Fruit fly (Drosophila melanogaster) whole organism, embryonic: ENCODE measurements around the gene Tom40.

Experiments
- CG11085 ChIP-seq: fragments of 200-800 bp; sonication (Bioruptor generic); IDR thresholded peaks from 2 replicates; pipeline ENCODE4 v1.3.6; 2022; ENCODE audit warnings: missing biosample characterization, missing genetic modification characterization
- CG11398 ChIP-seq: fragments of 200-800 bp; sonication (Bioruptor generic); optimal IDR thresholded peaks from 2 replicates; lab custom pipeline; 2016; ENCODE audit warnings: missing biosample characterization, missing genetic modification characterization
- CG11723 ChIP-seq: fragments of 200-800 bp; sonication (Bioruptor generic); optimal IDR thresholded peaks from 2 replicates; lab custom pipeline; 2017; ENCODE audit warnings: missing biosample characterization, mild to moderate bottlenecking, missing genetic modification characterization
- CG12071 ChIP-seq: fragments of 200-800 bp; sonication (Bioruptor generic); optimal IDR thresholded peaks from 3 replicates; lab custom pipeline; 2018; ENCODE audit warnings: missing biosample characterization, mild to moderate bottlenecking, missing genetic modification characterization
- CG14860 ChIP-seq: fragments of 200-800 bp; sonication (Bioruptor generic); IDR thresholded peaks from 3 replicates; pipeline ENCODE4 v1.3.6; 2022; ENCODE audit warnings: missing biosample characterization, missing genetic modification characterization; ENCODE audit not compliant: partially characterized antibody
- CG15696 ChIP-seq: fragments of 200-800 bp; sonication (Bioruptor generic); optimal IDR thresholded peaks from 2 replicates; lab custom pipeline; 2019; ENCODE audit warnings: missing biosample characterization, mild to moderate bottlenecking, missing genetic modification characterization, moderate library complexity
- CG1832 ChIP-seq: fragments of 200-800 bp; sonication (Bioruptor generic); optimal IDR thresholded peaks from 2 replicates; lab custom pipeline; 2017; ENCODE audit warnings: missing biosample characterization, mild to moderate bottlenecking, missing genetic modification characterization, inconsistent platforms
- CG2202 ChIP-seq: fragments of 200-800 bp; sonication (Bioruptor generic); optimal IDR thresholded peaks from 2 replicates; lab custom pipeline; 2018; ENCODE audit warnings: missing biosample characterization, mild to moderate bottlenecking, missing genetic modification characterization
- CG31224 ChIP-seq: fragments of 200-800 bp; sonication (Bioruptor generic); IDR thresholded peaks from 2 replicates; pipeline ENCODE4 v1.3.6; 2022; ENCODE audit warnings: missing biosample characterization, missing genetic modification characterization
- CG32772 ChIP-seq: fragments of 200-800 bp; sonication (Bioruptor generic); IDR thresholded peaks from 2 replicates; pipeline ENCODE4 v1.3.6; 2022; ENCODE audit warnings: missing biosample characterization, missing genetic modification characterization
- CG3281 ChIP-seq: fragments of 200-800 bp; sonication (Bioruptor generic); optimal IDR thresholded peaks from 3 replicates; lab custom pipeline; 2017; ENCODE audit warnings: missing biosample characterization, mild to moderate bottlenecking, missing genetic modification characterization
- CG42726 ChIP-seq: fragments of 200-800 bp; sonication (Bioruptor generic); IDR thresholded peaks from 2 replicates; pipeline ENCODE4 v1.3.6; 2022; ENCODE audit warnings: missing biosample characterization, missing genetic modification characterization; ENCODE audit not compliant: partially characterized antibody
- CG5180 ChIP-seq: fragments of 200-800 bp; sonication (Bioruptor generic); optimal IDR thresholded peaks from 3 replicates; lab custom pipeline; 2017; ENCODE audit warnings: missing biosample characterization, missing genetic modification characterization, mild to moderate bottlenecking, moderate library complexity, missing genetic modification reagents
- CG8290 ChIP-seq, 3 experiments: fragments of 200-800 bp; sonication (Bioruptor generic); optimal IDR thresholded peaks; 2 replicates each; lab custom pipeline; 2016 to 2019; ENCODE audit warnings: missing biosample characterization in 3 of 3, missing genetic modification characterization in 3 of 3, mild to moderate bottlenecking in 2 of 3, moderate library complexity in 1 of 3
- CG9932 ChIP-seq: fragments of 200-800 bp; sonication (Bioruptor generic); IDR thresholded peaks from 2 replicates; pipeline ENCODE4 v1.3.6; 2022; ENCODE audit warnings: missing biosample characterization, missing genetic modification characterization
- CTCF ChIP-seq: fragments of 200-800 bp; sonication (Bioruptor generic); optimal IDR thresholded peaks from 2 replicates; lab custom pipeline; 2017; ENCODE audit warnings: missing biosample characterization, mild to moderate bottlenecking, missing genetic modification characterization, moderate library complexity
- D19B ChIP-seq: fragments of 200-800 bp; sonication (Bioruptor generic); optimal IDR thresholded peaks from 2 replicates; lab custom pipeline; 2017; ENCODE audit warnings: missing biosample characterization, mild to moderate bottlenecking, missing genetic modification characterization
- Dek ChIP-seq: fragments of 200-800 bp; sonication (Bioruptor generic); optimal IDR thresholded peaks from 3 replicates; lab custom pipeline; 2019; ENCODE audit warnings: missing biosample characterization, mild to moderate bottlenecking, missing genetic modification characterization, moderate library complexity
- Fer2 ChIP-seq: fragments of 200-800 bp; sonication (Bioruptor generic); optimal IDR thresholded peaks from 2 replicates; lab custom pipeline; 2018; ENCODE audit warnings: missing biosample characterization, mild to moderate bottlenecking, missing genetic modification characterization, moderate library complexity
- Gsc ChIP-seq: fragments of 200-800 bp; sonication (Bioruptor generic); IDR thresholded peaks from 2 replicates; pipeline ENCODE4 v1.3.6; 2022; ENCODE audit warnings: missing biosample characterization, missing genetic modification characterization
- Hr39 ChIP-seq: fragments of >200 bp; optimal IDR thresholded peaks from 2 replicates; lab custom pipeline; 2017
- Med ChIP-seq: fragments of 200-800 bp; sonication (Bioruptor generic); peaks from one replicate; lab custom pipeline; 2016; ENCODE audit warnings: missing biosample characterization, missing genetic modification characterization, mild to moderate bottlenecking, inconsistent platforms, moderate library complexity
- Oli ChIP-seq: fragments of 200-800 bp; sonication (Bioruptor generic); optimal IDR thresholded peaks from 2 replicates; lab custom pipeline; 2018; ENCODE audit warnings: missing biosample characterization, mild to moderate bottlenecking, missing genetic modification characterization, moderate library complexity
- Spps ChIP-seq: fragments of 200-800 bp; sonication (Bioruptor generic); optimal IDR thresholded peaks from 2 replicates; lab custom pipeline; 2018; ENCODE audit warnings: missing biosample characterization, mild to moderate bottlenecking, missing genetic modification characterization
- Xrp1 ChIP-seq: fragments of 200-800 bp; sonication (Bioruptor generic); IDR thresholded peaks from 2 replicates; pipeline ENCODE4 v1.3.6; 2022; ENCODE audit warnings: missing biosample characterization, missing genetic modification characterization
- ac ChIP-seq: fragments of 200-800 bp; sonication (Bioruptor generic); optimal IDR thresholded peaks from 3 replicates; lab custom pipeline; 2017; ENCODE audit warnings: missing biosample characterization, mild to moderate bottlenecking, missing genetic modification characterization
- caup ChIP-seq: fragments of 200-800 bp; sonication (Bioruptor generic); optimal IDR thresholded peaks from 3 replicates; lab custom pipeline; 2017; ENCODE audit warnings: missing biosample characterization, mild to moderate bottlenecking, missing genetic modification characterization, moderate library complexity; ENCODE audit not compliant: severe bottlenecking
- cwo ChIP-seq: fragments of 200-800 bp; sonication (Bioruptor generic); optimal IDR thresholded peaks from 3 replicates; lab custom pipeline; 2017; ENCODE audit warnings: missing biosample characterization, missing genetic modification characterization, mild to moderate bottlenecking, moderate library complexity, missing genetic modification reagents
- ewg ChIP-seq: fragments of 200-800 bp; sonication (Bioruptor generic); optimal IDR thresholded peaks from 3 replicates; lab custom pipeline; 2017; ENCODE audit warnings: mild to moderate bottlenecking, missing biosample characterization, missing genetic modification reagents, missing genetic modification characterization
- ham ChIP-seq: fragments of 200-800 bp; sonication (Bioruptor generic); IDR thresholded peaks from 2 replicates; pipeline ENCODE4 v1.3.6; 2022; ENCODE audit warnings: missing biosample characterization, missing genetic modification characterization
- hb ChIP-seq: fragments of 200-800 bp; sonication (Bioruptor generic); IDR thresholded peaks from 3 replicates; pipeline ENCODE4 v1.3.6; 2022; ENCODE audit warnings: missing biosample characterization, missing genetic modification characterization; ENCODE audit not compliant: partially characterized antibody
- lmd ChIP-seq: fragments of 200-800 bp; sonication (Bioruptor generic); IDR thresholded peaks from 2 replicates; pipeline ENCODE4 v1.3.6; 2022; ENCODE audit warnings: missing biosample characterization, missing genetic modification characterization
- lov ChIP-seq, 2 experiments: fragments of 200-800 bp in 1 of 2; fragments of >200 bp in 1 of 2; sonication (Bioruptor generic) in 1 of 2; IDR thresholded peaks in 1 of 2; optimal IDR thresholded peaks in 1 of 2; 2 replicates in 1 of 2; 3 replicates in 1 of 2; pipeline versions ENCODE4 v1.3.6 to Lab custom; 2017 to 2022; ENCODE audit warnings: missing biosample characterization in 1 of 2, missing genetic modification characterization in 1 of 2
- mirr ChIP-seq: fragments of 200-800 bp; sonication (Bioruptor generic); optimal IDR thresholded peaks from 3 replicates; lab custom pipeline; 2018; ENCODE audit warnings: missing biosample characterization, mild to moderate bottlenecking, missing genetic modification characterization
- pan ChIP-seq, 4 experiments: fragments of >200 bp in 3 of 4; fragments of 200-800 bp in 1 of 4; sonication (Bioruptor generic) in 1 of 4; optimal IDR thresholded peaks in 3 of 4; IDR thresholded peaks in 1 of 4; 2 replicates each; pipeline versions ENCODE4 v1.3.6 to Lab custom; 2017 to 2022; ENCODE audit warnings: missing biosample characterization in 2 of 4, missing genetic modification characterization in 2 of 4, mixed read lengths in 1 of 4
- pnt ChIP-seq: fragments of 200-800 bp; sonication (Bioruptor generic); optimal IDR thresholded peaks from 3 replicates; lab custom pipeline; 2016; ENCODE audit warnings: missing biosample characterization, missing genetic modification characterization
- schlank ChIP-seq: fragments of 200-800 bp; sonication (Bioruptor generic); optimal IDR thresholded peaks from 2 replicates; lab custom pipeline; 2018; ENCODE audit warnings: missing biosample characterization, mild to moderate bottlenecking, missing genetic modification characterization
- sens ChIP-seq: fragments of 200-800 bp; sonication (Bioruptor generic); peaks from one replicate; lab custom pipeline; 2016; ENCODE audit warnings: missing biosample characterization, missing genetic modification characterization
- seq ChIP-seq: fragments of 200-800 bp; sonication (Bioruptor generic); IDR thresholded peaks from 2 replicates; pipeline ENCODE4 v1.3.6; 2022; ENCODE audit warnings: missing biosample characterization, missing genetic modification characterization
- slou ChIP-seq: fragments of 200-800 bp; sonication (Bioruptor generic); optimal IDR thresholded peaks from 3 replicates; lab custom pipeline; 2016; ENCODE audit warnings: missing biosample characterization, missing genetic modification characterization
- sna ChIP-seq: fragments of 200-800 bp; sonication (Bioruptor generic); IDR thresholded peaks from 2 replicates; pipeline ENCODE4 v1.3.6; 2022; ENCODE audit warnings: missing biosample characterization, missing genetic modification characterization; ENCODE audit not compliant: partially characterized antibody
- sob ChIP-seq: fragments of 200-800 bp; sonication (Bioruptor generic); IDR thresholded peaks from 2 replicates; pipeline ENCODE4 v1.3.6; 2022; ENCODE audit warnings: missing biosample characterization, missing genetic modification characterization
- sqz ChIP-seq: fragments of 200-800 bp; sonication (Bioruptor generic); optimal IDR thresholded peaks from 3 replicates; lab custom pipeline; 2018; ENCODE audit warnings: missing biosample characterization, mild to moderate bottlenecking, missing genetic modification characterization
- sr ChIP-seq: fragments of 200-800 bp; sonication (Bioruptor generic); IDR thresholded peaks from 3 replicates; pipeline ENCODE4 v1.3.6; 2022; ENCODE audit warnings: missing biosample characterization, missing genetic modification characterization
- ssp ChIP-seq: fragments of 200-800 bp; sonication (Bioruptor generic); IDR thresholded peaks from 2 replicates; pipeline ENCODE4 v1.3.6; 2022; ENCODE audit warnings: missing biosample characterization, missing genetic modification characterization
- tgo ChIP-seq: fragments of 200-800 bp; sonication (Bioruptor generic); IDR thresholded peaks from 3 replicates; pipeline ENCODE4 v1.3.6; 2022; ENCODE audit warnings: missing biosample characterization, missing genetic modification characterization
- wdn ChIP-seq: fragments of 200-800 bp; sonication (Bioruptor generic); IDR thresholded peaks from 2 replicates; pipeline ENCODE4 v1.3.6; 2022; ENCODE audit warnings: missing biosample characterization, missing genetic modification characterization
- wek ChIP-seq: fragments of 200-800 bp; sonication (Bioruptor generic); optimal IDR thresholded peaks from 3 replicates; lab custom pipeline; 2018; ENCODE audit warnings: missing biosample characterization, mild to moderate bottlenecking, missing genetic modification characterization, moderate library complexity

Tom40 gene

DNA sequence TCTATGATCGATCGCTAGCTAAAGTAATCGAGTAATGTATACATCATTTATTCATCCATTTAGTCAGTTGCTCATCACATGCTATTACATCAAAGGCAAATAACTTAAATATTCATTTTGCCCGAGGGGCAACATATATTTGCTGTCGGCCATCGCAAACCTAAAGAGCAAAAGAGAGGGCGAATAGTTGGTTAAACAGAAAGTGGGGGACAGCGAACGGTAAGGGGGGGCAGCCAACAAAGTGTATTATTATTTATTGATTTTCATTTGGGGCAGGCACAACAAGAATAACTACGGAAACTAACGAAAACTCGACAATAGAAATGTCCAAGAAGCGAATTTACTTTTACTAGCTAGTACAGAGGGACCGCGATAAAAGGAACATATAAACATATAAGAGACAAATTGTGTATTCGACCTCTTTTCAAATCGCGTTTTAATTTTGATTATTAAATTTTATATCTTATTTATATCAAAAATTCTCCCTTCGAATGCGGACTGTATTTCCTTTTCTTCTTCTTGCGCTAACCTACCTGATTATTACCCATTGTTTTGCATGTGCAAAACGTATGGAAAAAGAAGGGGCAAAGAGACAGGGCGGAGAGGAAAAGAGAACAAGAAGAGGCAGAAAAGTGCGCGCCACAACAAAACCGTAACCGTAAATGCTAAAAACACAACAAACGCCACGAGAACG, 45.3 kb upstream of the Tom40 start (continued):
- no peak for TF ChIP-seq sna (GFP tag; lab: Robert Waterston, UW)
- no peak for TF ChIP-seq hb (GFP tag; lab: Robert Waterston, UW)
- no peak for TF ChIP-seq CG1832
- peak; percentile 46 for TF ChIP-seq Dek (tag; lab: Kevin White, UChicago)
- TF ChIP-seq lov (optimal IDR thresholded peaks at IDR 0.05; lab: Kevin White, UChicago) = no peak
- no peak for TF ChIP-seq lov (GFP tag; IDR thresholded peaks at IDR 0.05; lab: Robert Waterston, UW)
- TF ChIP-seq wek (GFP tag; lab: Kevin White, UChicago) = no peak
- TF ChIP-seq CG3281 (GFP tag; lab: Kevin White, UChicago) = peak; percentile 43
- no peak for TF ChIP-seq CG14860
- TF ChIP-seq lmd (GFP tag; lab: Robert Waterston, UW) = peak; percentile 58; the same call in 1 of the 2 replicates
- TF ChIP-seq CG32772 = 0 out of 2 replicates have a peak, but pooled peaks have one; percentile 15
- no peak for TF ChIP-seq CG12071
- TF ChIP-seq CG42726 (GFP tag; lab: Robert Waterston, UW) = no peak
- TF ChIP-seq cwo = peak; percentile 5
- no peak for TF ChIP-seq CG5180
- TF ChIP-seq ssp (GFP tag; lab: Robert Waterston, UW) = no peak
- no peak for TF ChIP-seq sqz (GFP tag; lab: Kevin White, UChicago)
- TF ChIP-seq pan (optimal IDR thresholded peaks at IDR 0.05; lab: Kevin White, UChicago) = no peak
- TF ChIP-seq pan (GFP tag; optimal IDR thresholded peaks at IDR 0.05 in 1 of 2, IDR thresholded peaks at IDR 0.05 in 1 of 2) = peak in 1 of 2 experiments; percentile 45
- TF ChIP-seq CG31224 (GFP tag; lab: Robert Waterston, UW) = peak; percentile 50; the same call in 1 of the 2 replicates
- peak; percentile 53 for TF ChIP-seq wdn (GFP tag; lab: Robert Waterston, UW)
- no peak for TF ChIP-seq pnt (GFP tag; lab: Kevin White, UChicago)
- peak; percentile 31 for TF ChIP-seq CG11723 (GFP tag; lab: Kevin White, UChicago)
- TF ChIP-seq Gsc = no peak
- peak; percentile 60 for TF ChIP-seq D19B
- TF ChIP-seq Hr39 (lab: Kevin White, UChicago) = no peak
- no peak for TF ChIP-seq Fer2 (tag; lab: Kevin White, UChicago)
- no peak for TF ChIP-seq sr (GFP tag; lab: Robert Waterston, UW)
- TF ChIP-seq mirr (GFP tag; lab: Kevin White, UChicago) = no peak
- TF ChIP-seq caup = peak; percentile 2
- peak; percentile 79 for TF ChIP-seq CG9932 (GFP tag; lab: Robert Waterston, UW)
- peak; percentile 57; the same call in 1 of the 2 replicates for TF ChIP-seq Xrp1 (GFP tag; lab: Robert Waterston, UW)
- peak; percentile 39; the same call in 1 of the 2 replicates for TF ChIP-seq sob (GFP tag; lab: Robert Waterston, UW)
- TF ChIP-seq CG11085 (GFP tag; lab: Robert Waterston, UW) = peak; percentile 45; the same call in 1 of the 2 replicates
- TF ChIP-seq seq (GFP tag; lab: Robert Waterston, UW) = no peak
- no peak for TF ChIP-seq slou (GFP tag; lab: Kevin White, UChicago)
- peak; percentile 13; the same call in 1 of the 3 replicates for TF ChIP-seq tgo (GFP tag; lab: Robert Waterston, UW)
- no peak for TF ChIP-seq ac (GFP tag; lab: Kevin White, UChicago)
- TF ChIP-seq Oli (tag; lab: Kevin White, UChicago) = peak; percentile 14
- no peak for TF ChIP-seq CG2202
- peak; percentile 63 for TF ChIP-seq sens (GFP tag; lab: Kevin White, UChicago)
- TF ChIP-seq CG15696 (tag; lab: Kevin White, UChicago) = no peak
- no peak for TF ChIP-seq ham
- TF ChIP-seq CG8290 (GFP tag; optimal IDR thresholded peaks at IDR 0.05; lab: Kevin White, UChicago) = no peak
- TF ChIP-seq CG8290 (tag; optimal IDR thresholded peaks at IDR 0.05; lab: Kevin White, UChicago) = no peak
- no peak for TF ChIP-seq CTCF (GFP tag; lab: Kevin White, UChicago)
- TF ChIP-seq Spps (tag; lab: Kevin White, UChicago) = no peak
- TF ChIP-seq Med (GFP tag; lab: Kevin White, UChicago) = peak; percentile 69
- TF ChIP-seq schlank (tag; lab: Kevin White, UChicago) = no peak
- TF ChIP-seq ewg (GFP tag; lab: Kevin White, UChicago) = no peak
- TF ChIP-seq CG11398 = no peak
